Fruit fly (Drosophila melanogaster) whole organism, pupa: ENCODE results near the gene Ir31a.
A peak's percentile ranks its signal among the peaks of the same experiment; 100 is the strongest.

ENCODE experiments used
- CG12605 ChIP-seq: fragments of 200-800 bp; sonication (Bioruptor generic); IDR thresholded peaks from 2 replicates; pipeline ENCODE4 v1.3.6; 2022; ENCODE audit warnings: missing biosample characterization, missing genetic modification characterization
- CG13204 ChIP-seq: fragments of 200-800 bp; sonication (Bioruptor generic); optimal IDR thresholded peaks from 2 replicates; lab custom pipeline; 2018; ENCODE audit warnings: missing biosample characterization, mild to moderate bottlenecking, missing genetic modification characterization, moderate library complexity
- CG14655 ChIP-seq: fragments of 200-800 bp; sonication (Bioruptor generic); optimal IDR thresholded peaks from 3 replicates; lab custom pipeline; 2017; ENCODE audit warnings: mild to moderate bottlenecking, missing biosample characterization, missing genetic modification reagents, missing genetic modification characterization
- CG15710 ChIP-seq: fragments of 200-800 bp; sonication (Bioruptor generic); optimal IDR thresholded peaks from 2 replicates; lab custom pipeline; 2018; ENCODE audit warnings: missing biosample characterization, mild to moderate bottlenecking, missing genetic modification characterization, moderate library complexity
- CG17806 ChIP-seq: fragments of 200-800 bp; sonication (Bioruptor generic); optimal IDR thresholded peaks from 2 replicates; lab custom pipeline; 2018; ENCODE audit warnings: missing biosample characterization, mild to moderate bottlenecking, missing genetic modification characterization, moderate library complexity
- CG32121 ChIP-seq: fragments of 200-800 bp; sonication (Bioruptor generic); IDR thresholded peaks from 2 replicates; pipeline ENCODE4 v1.3.6; 2022; ENCODE audit warnings: missing biosample characterization, missing genetic modification characterization
- CG34367 ChIP-seq: fragments of 200-800 bp; sonication (Bioruptor generic); optimal IDR thresholded peaks from 2 replicates; lab custom pipeline; 2018; ENCODE audit warnings: missing biosample characterization, mild to moderate bottlenecking, missing genetic modification characterization
- CG4496 ChIP-seq: fragments of 200-800 bp; sonication (Bioruptor generic); IDR thresholded peaks from 3 replicates; pipeline ENCODE4 v1.3.6; 2022; ENCODE audit warnings: missing biosample characterization, missing genetic modification characterization
- CG8159 ChIP-seq: fragments of 200-800 bp; sonication (Bioruptor generic); optimal IDR thresholded peaks from 3 replicates; lab custom pipeline; 2018; ENCODE audit warnings: missing biosample characterization, mild to moderate bottlenecking, missing genetic modification characterization, moderate library complexity
- CG8301 ChIP-seq: fragments of 200-800 bp; sonication (Bioruptor generic); optimal IDR thresholded peaks from 2 replicates; lab custom pipeline; 2018; ENCODE audit warnings: missing biosample characterization, mild to moderate bottlenecking, missing genetic modification characterization
- CG9948 ChIP-seq: fragments of 200-800 bp; sonication (Bioruptor generic); optimal IDR thresholded peaks from 2 replicates; lab custom pipeline; 2018; ENCODE audit warnings: missing biosample characterization, mild to moderate bottlenecking, missing genetic modification characterization, moderate library complexity
- D1 ChIP-seq: fragments of 200-800 bp; sonication (Bioruptor generic); optimal IDR thresholded peaks from 2 replicates; lab custom pipeline; 2018; ENCODE audit warnings: missing biosample characterization, mild to moderate bottlenecking, missing genetic modification characterization, moderate library complexity
- EcR ChIP-seq: fragments of 200-800 bp; sonication (Bioruptor generic); optimal IDR thresholded peaks from 3 replicates; lab custom pipeline; 2019; ENCODE audit warnings: missing biosample characterization, missing genetic modification characterization, mild to moderate bottlenecking, moderate library complexity, missing genetic modification reagents
- Ets98B ChIP-seq: fragments of 200-800 bp; sonication (Bioruptor generic); IDR thresholded peaks from 2 replicates; pipeline ENCODE4 v1.3.6; 2022; ENCODE audit warnings: missing biosample characterization, missing genetic modification characterization
- Pif1A ChIP-seq: fragments of 200-800 bp; sonication (Bioruptor generic); optimal IDR thresholded peaks from 3 replicates; lab custom pipeline; 2016; ENCODE audit warnings: missing biosample characterization, missing genetic modification characterization
- Pif1B ChIP-seq: fragments of 200-800 bp; sonication (Bioruptor generic); optimal IDR thresholded peaks from 3 replicates; lab custom pipeline; 2016; ENCODE audit warnings: missing biosample characterization, missing genetic modification characterization
- Snoo ChIP-seq: fragments of 200-800 bp; sonication (Bioruptor generic); optimal IDR thresholded peaks from 3 replicates; lab custom pipeline; 2017; ENCODE audit warnings: missing biosample characterization, mild to moderate bottlenecking, missing genetic modification characterization, inconsistent platforms
- fd96Ca ChIP-seq: fragments of 200-800 bp; sonication (Bioruptor generic); IDR thresholded peaks from 3 replicates; pipeline ENCODE4 v1.3.6; 2022; ENCODE audit warnings: missing biosample characterization, missing genetic modification characterization
- gl ChIP-seq: fragments of 200-800 bp; sonication (Bioruptor generic); optimal IDR thresholded peaks from 2 replicates; lab custom pipeline; 2018; ENCODE audit warnings: missing biosample characterization, mild to moderate bottlenecking, missing genetic modification characterization
- rn ChIP-seq: fragments of 200-800 bp; sonication (Bioruptor generic); IDR thresholded peaks from 2 replicates; pipeline ENCODE4 v1.3.6; 2022; ENCODE audit warnings: missing biosample characterization, missing genetic modification characterization

Ir31a gene

dm6 chr2L:10426534-10427048 lies 21.2 kb downstream of the Ir31a start, which contains the start of the genes SmB and KdelR:
TSS of gene SmB (minus strand) at chr2L:10426627.
TSS of gene KdelR (plus strand) at chr2L:10426887.
- TF ChIP-seq CG8159 (tag; lab: Kevin White, UChicago) (no peak), CG13204 (GFP tag; lab: Kevin White, UChicago) (no peak), CG14655 (GFP tag; lab: Kevin White, UChicago) (no peak), gl (tag; lab: Kevin White, UChicago) (no peak)

- TF ChIP-seq CG13204 (GFP tag; lab: Kevin White, UChicago) (no peak), Ets98B (GFP tag; lab: Robert Waterston, UW) (peak; percentile 62; the same call in 1 of the 2 replicates), CG4496 (GFP tag; lab: Robert Waterston, UW) (peak; percentile 25; the same call in 1 of the 3 replicates), CG8301 (peak; percentile 50), gl (tag; lab: Kevin White, UChicago) (no peak), Pif1B (GFP tag; lab: Kevin White, UChicago) (no peak), rn (GFP tag; lab: Robert Waterston, UW) (no peak), CG8159 (tag; lab: Kevin White, UChicago) (peak; percentile 48), Snoo (tag; lab: Kevin White, UChicago) (peak; percentile 34), CG15710 (tag; lab: Kevin White, UChicago) (peak; percentile 34), fd96Ca (GFP tag; lab: Robert Waterston, UW) (no peak), CG9948 (tag; lab: Kevin White, UChicago) (peak; percentile 9), CG17806 (peak; percentile 38), CG12605 (GFP tag; lab: Robert Waterston, UW) (peak; percentile 58), Pif1A (GFP tag; lab: Kevin White, UChicago) (no peak), CG32121 (GFP tag; lab: Robert Waterston, UW) (peak; percentile 48)
Observed at dm6 chr2L:10428528-10428927, 23.2 kb downstream of the Ir31a start, which contains the start of gene CG5188. TSS of gene CG5188 (plus strand) at chr2L:10428829.

dm6 chr2L:10430802-10431476 lies 25.6 kb downstream of the Ir31a start, which contains the start of the genes Bug22 and TfIIB:
TSS of gene Bug22 (minus strand) at chr2L:10430918.
TSS of gene TfIIB (plus strand) at chr2L:10431338.
- TF ChIP-seq rn (GFP tag; lab: Robert Waterston, UW) (0 out of 2 replicates have a peak, but pooled peaks have one; percentile 29), CG8159 (tag; lab: Kevin White, UChicago) (no peak), Snoo (tag; lab: Kevin White, UChicago) (peak; percentile 51), CG32121 (GFP tag; lab: Robert Waterston, UW) (peak; percentile 65), CG4496 (GFP tag; lab: Robert Waterston, UW) (peak; percentile 61; the same call in 2 of the 3 replicates), CG15710 (tag; lab: Kevin White, UChicago) (peak; percentile 51), CG9948 (tag; lab: Kevin White, UChicago) (peak; percentile 46), CG34367 (no peak), Pif1A (GFP tag; lab: Kevin White, UChicago) (no peak), CG17806 (peak; percentile 46)

- no peak for TF ChIP-seq CG13204 (GFP tag; lab: Kevin White, UChicago)
- no peak for TF ChIP-seq CG9948 (tag; lab: Kevin White, UChicago)
- no peak for TF ChIP-seq CG8301
- TF ChIP-seq fd96Ca (GFP tag; lab: Robert Waterston, UW), result no peak
- TF ChIP-seq gl (tag; lab: Kevin White, UChicago), result no peak
- TF ChIP-seq CG14655 (GFP tag; lab: Kevin White, UChicago), result no peak
- TF ChIP-seq Snoo (tag; lab: Kevin White, UChicago), result no peak
- no peak for TF ChIP-seq D1
- TF ChIP-seq EcR, result no peak
- TF ChIP-seq Pif1B (GFP tag; lab: Kevin White, UChicago), result no peak
- TF ChIP-seq rn (GFP tag; lab: Robert Waterston, UW), result no peak
- no peak for TF ChIP-seq CG8159 (tag; lab: Kevin White, UChicago)
- TF ChIP-seq CG34367, result no peak
- no peak for TF ChIP-seq CG17806
- TF ChIP-seq Pif1A (GFP tag; lab: Kevin White, UChicago), result no peak
- TF ChIP-seq CG32121 (GFP tag; lab: Robert Waterston, UW), result no peak
Observed at dm6 chr2L:10435606-10436160, 30.3 kb downstream of the Ir31a start, which contains the start of the genes TBC1D16 and holn1. TSS of gene TBC1D16 (minus strand) at chr2L:10435656. TSS of gene holn1 (plus strand) at chr2L:10435995.

dm6 chr2L:10437317-10437716 lies 32.0 kb downstream of the Ir31a start, which contains the start of gene STUB1:
TSS of gene STUB1 (plus strand) at chr2L:10437548.
- TF ChIP-seq CG17806, result no peak
- no peak for TF ChIP-seq Pif1A (GFP tag; lab: Kevin White, UChicago)
- no peak for TF ChIP-seq CG8159 (tag; lab: Kevin White, UChicago)
- no peak for TF ChIP-seq CG32121 (GFP tag; lab: Robert Waterston, UW)
- no peak for TF ChIP-seq fd96Ca (GFP tag; lab: Robert Waterston, UW)
- TF ChIP-seq CG14655 (GFP tag; lab: Kevin White, UChicago), result no peak
- no peak for TF ChIP-seq Pif1B (GFP tag; lab: Kevin White, UChicago)
- no peak for TF ChIP-seq Snoo (tag; lab: Kevin White, UChicago)
- no peak for TF ChIP-seq CG8301
- no peak for TF ChIP-seq CG12605 (GFP tag; lab: Robert Waterston, UW)
- no peak for TF ChIP-seq Ets98B (GFP tag; lab: Robert Waterston, UW)
- no peak for TF ChIP-seq CG4496 (GFP tag; lab: Robert Waterston, UW)
- TF ChIP-seq CG34367, result no peak
- no peak for TF ChIP-seq gl (tag; lab: Kevin White, UChicago)
- no peak for TF ChIP-seq EcR
- no peak for TF ChIP-seq CG13204 (GFP tag; lab: Kevin White, UChicago)
- TF ChIP-seq rn (GFP tag; lab: Robert Waterston, UW), result no peak
- TF ChIP-seq CG15710 (tag; lab: Kevin White, UChicago), result no peak
